Fruit fly (Drosophila melanogaster) ovary, adult (tissue): ENCODE data around the gene CG14715.

Experiments used
- CG17801 ChIP-seq: fragments of 200-800 bp; optimal IDR thresholded peaks from 2 replicates; lab custom pipeline; 2019; ENCODE audit warnings: missing biosample characterization, mild to moderate bottlenecking, missing genetic modification characterization, moderate library complexity; ENCODE audit not compliant: partially characterized antibody

CG14715 gene

dm6 chr3R:11690857-11691471 is 16.9 kb downstream of the CG14715 start:
- TF ChIP-seq CG17801 (GFP tag; lab: Kevin White, UChicago) = no peak

DNA sequence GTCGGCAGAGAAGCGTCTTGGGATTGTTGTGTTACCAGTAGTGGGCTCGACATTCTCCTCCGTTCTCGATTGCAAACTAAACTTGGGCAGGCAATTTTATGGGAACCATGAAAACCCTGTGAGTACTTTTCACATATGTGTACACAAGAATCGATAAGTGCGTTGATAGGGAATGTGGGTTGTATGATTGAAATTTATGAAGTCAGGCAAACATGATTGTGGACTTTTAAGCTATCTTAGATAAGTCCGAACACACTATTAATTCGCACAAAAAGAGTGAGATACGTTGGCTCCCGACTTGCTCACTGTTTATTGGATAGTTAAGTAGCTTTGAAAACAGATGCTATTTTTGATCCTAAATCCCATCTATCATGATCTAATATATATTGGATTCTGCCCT is 17.7 kb downstream of the CG14715 start, which contains the start of gene CG18765:
Gene CG18765, minus strand, starts transcription at position 53 of the 400 bp plus-strand sequence.
- TF ChIP-seq CG17801 (GFP tag; lab: Kevin White, UChicago) = no peak

- no peak for TF ChIP-seq CG17801 (GFP tag; lab: Kevin White, UChicago)
Observed at dm6 chr3R:11692504-11692903, 18.5 kb downstream of the CG14715 start.

DNA sequence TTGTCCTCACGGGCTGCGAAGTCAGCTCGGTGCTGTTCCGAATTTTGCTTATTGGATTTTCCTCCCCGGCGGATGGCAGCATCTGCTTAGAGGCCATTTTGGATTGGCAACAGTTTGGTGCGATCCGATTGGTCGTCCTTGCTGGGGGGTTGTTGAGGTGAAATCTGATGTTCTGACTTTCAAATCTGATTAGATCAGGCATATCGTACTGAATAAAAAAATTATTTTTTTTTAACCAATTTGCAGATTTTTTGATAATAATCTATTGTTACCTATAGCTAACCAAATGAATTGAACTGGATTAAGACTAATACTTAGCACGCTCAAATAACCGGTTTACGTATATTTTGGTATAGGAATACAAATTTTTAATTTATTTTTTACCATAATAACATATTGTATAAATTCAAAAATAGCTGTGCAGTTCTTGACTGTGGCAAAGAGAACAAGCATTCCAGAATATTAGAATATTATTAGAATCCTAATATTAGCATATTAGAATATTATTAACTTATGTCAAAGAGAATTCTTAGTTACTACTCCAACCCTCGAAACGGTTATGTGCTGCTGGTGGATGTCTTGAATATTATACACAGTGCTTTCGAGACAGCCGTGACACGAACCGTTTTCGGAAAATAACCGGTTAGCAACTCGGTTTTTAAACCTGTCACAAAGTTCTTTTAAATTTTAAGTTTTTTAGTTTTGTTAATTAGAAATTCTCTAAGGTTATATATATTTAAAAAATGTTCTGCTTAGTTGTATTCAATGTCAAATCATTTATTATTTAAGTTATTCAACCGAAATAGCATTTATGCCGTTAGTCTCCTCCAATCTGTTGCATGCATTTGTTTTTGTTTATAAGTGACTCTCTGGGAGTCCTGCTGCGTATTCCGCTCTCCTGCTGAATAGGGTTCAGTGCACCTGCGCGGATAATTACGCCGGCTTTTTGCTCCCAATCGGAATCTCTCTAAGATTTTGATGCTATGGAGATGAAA is 20.6 kb downstream of the CG14715 start, which contains the start of gene Fer3:
Gene Fer3, minus strand, starts transcription at position 1 of the 995 bp plus-strand sequence.
- TF ChIP-seq CG17801 (GFP tag; lab: Kevin White, UChicago) = no peak

DNA sequence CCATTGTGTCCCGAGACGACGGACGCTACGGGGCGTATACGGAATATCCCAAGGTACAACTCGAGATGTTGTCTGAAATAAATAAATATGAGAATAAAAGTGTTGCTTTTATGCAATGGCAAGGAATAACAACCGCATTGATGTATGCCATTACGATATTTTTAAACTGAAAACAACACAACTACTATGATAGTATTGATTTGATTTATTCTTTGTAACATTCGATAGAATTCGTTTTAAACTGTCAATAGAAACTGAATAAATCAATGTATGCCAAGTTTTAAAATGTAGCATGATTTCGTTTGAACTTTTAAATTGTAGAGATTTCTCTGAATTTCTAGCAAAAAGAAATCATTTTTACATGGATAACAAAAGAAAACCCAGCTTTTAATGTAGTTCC is 22.2 kb downstream of the CG14715 start, which contains the start of gene CG14717:
Gene CG14717, plus strand, starts transcription at position 301 of the 400 bp plus-strand sequence.
- no peak for TF ChIP-seq CG17801 (GFP tag; lab: Kevin White, UChicago)

dm6 chr3R:11700314-11700713 is 26.3 kb downstream of the CG14715 start, which contains the start of gene CG14718:
TSS of gene CG14718 (plus strand) at chr3R:11700614.
- no peak for TF ChIP-seq CG17801 (GFP tag; lab: Kevin White, UChicago)

- TF ChIP-seq CG17801 (GFP tag; lab: Kevin White, UChicago) = no peak
Observed at dm6 chr3R:11703730-11704129, 29.7 kb downstream of the CG14715 start, which contains the start of gene I-t. TSS of gene I-t (plus strand) at chr3R:11704030.

dm6 chr3R:11711376-11711775 is 37.4 kb downstream of the CG14715 start, which contains the start of gene CG14720:
TSS of gene CG14720 (plus strand) at chr3R:11711676.
- TF ChIP-seq CG17801 (GFP tag; lab: Kevin White, UChicago) = no peak

dm6 chr3R:11721593-11721992 is 47.6 kb downstream of the CG14715 start, which contains the start of gene CG12594:
TSS of gene CG12594 (plus strand) at chr3R:11721734.
- TF ChIP-seq CG17801 (GFP tag; lab: Kevin White, UChicago) = no peak
